Fruit fly (Drosophila melanogaster): ENCODE results near the gene TpnC73F.

The TpnC73F gene

DNA sequence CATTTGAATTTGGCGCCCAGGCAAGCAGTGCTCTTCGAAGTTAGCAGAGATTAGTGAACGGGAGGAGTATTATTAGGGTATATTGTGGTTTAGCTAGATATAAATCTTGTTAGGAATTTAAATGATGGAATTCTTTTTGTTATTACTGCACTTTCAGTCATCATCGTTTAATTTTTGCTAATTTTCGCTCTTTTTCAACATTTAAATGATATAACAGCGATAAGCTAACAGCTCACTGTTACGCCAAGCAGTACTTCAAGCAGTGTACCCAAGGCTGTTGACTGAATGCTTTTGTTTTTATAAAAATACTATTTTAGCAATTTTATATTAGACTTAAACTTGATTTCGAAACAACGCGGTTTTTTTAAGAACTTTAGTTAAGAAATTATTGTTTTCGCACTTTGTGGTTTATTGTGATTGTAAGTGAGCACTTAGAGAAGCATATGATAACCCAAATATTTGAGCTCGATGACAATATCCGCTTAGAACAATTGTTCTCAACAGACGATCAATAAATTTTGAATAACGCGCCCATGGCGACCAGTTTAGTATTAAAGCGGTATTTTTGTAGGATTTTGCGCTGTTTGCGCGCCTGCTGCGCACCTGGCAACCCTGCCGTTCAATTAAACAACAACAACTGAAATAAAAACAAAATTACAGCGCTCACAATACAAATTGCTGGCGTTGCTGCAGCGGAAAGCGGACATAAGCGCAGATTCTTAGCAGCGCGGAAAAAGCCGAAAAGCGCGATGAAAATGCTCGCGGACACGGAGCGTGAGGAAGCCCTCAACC, 5.0 kb downstream of the TpnC73F start (continued):
- no peak for TF ChIP-seq Dfd (GFP tag; optimal IDR thresholded peaks at IDR 0.05)

dm6 chr3L:17051472-17051871, 5.6 kb downstream of the TpnC73F start:
- TF ChIP-seq Dfd (GFP tag; optimal IDR thresholded peaks at IDR 0.05) = no peak
- no peak for TF ChIP-seq dsf (GFP tag; optimal IDR thresholded peaks at IDR 0.05; ENCODE audit: borderline replicate concordance)
- no peak for TF ChIP-seq HLH106 (tag; optimal IDR thresholded peaks at IDR 0.05)
- no peak for TF ChIP-seq N (GFP tag; optimal IDR thresholded peaks at IDR 0.05)
- no peak for TF ChIP-seq Hr83 (GFP tag; optimal IDR thresholded peaks at IDR 0.05; ENCODE audit: poor library complexity, severe bottlenecking)
- no peak for TF ChIP-seq ey (GFP tag; optimal IDR thresholded peaks at IDR 0.05)
- no peak for TF ChIP-seq Sp1 (GFP tag; optimal IDR thresholded peaks at IDR 0.05)
- TF ChIP-seq OdsH (GFP tag; optimal IDR thresholded peaks at IDR 0.05) = no peak
- no peak for TF ChIP-seq CG9705 (GFP tag; optimal IDR thresholded peaks at IDR 0.05)
- TF ChIP-seq h (GFP tag; optimal IDR thresholded peaks at IDR 0.05) = no peak
- no peak for TF ChIP-seq usp (GFP tag; optimal IDR thresholded peaks at IDR 0.05)
- TF ChIP-seq sage (GFP tag; optimal IDR thresholded peaks at IDR 0.05) = no peak
- no peak for TF ChIP-seq Mio (GFP tag; optimal IDR thresholded peaks at IDR 0.05)
- TF ChIP-seq pan (optimal IDR thresholded peaks at IDR 0.05) = no peak
- no peak for TF ChIP-seq lola (GFP tag; optimal IDR thresholded peaks at IDR 0.05)
- TF ChIP-seq rgr (GFP tag; optimal IDR thresholded peaks at IDR 0.05) = no peak
- no peak for TF ChIP-seq dl (GFP tag; optimal IDR thresholded peaks at IDR 0.05; ENCODE audit: insufficient read depth in 1 of 2, partially characterized antibody in 2 of 2)

DNA sequence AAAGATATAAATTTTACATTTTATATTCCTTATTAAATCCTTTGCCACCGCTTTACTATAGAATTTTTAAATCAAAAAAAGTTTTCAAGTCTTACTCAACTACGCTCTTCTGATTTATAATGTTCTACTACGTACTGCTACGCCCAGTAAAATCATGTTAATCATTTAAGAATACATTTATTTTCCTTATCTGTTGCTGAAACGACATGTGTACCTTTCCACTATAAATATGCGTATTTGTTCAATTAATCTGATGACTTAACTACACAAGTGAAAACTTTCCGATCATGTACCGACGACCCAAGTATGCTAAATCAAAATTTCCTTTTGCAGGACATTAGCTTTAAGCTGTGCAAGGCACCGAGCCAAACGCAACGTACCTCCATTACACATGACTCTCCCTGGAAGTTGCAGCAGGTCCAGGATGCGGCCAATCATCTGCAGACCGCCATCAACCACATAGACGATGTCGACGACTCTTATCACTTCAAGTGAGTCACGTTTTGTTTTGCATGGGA, 6.6 kb downstream of the TpnC73F start:
- TF ChIP-seq Vsx2 (GFP tag; optimal IDR thresholded peaks at IDR 0.05; ENCODE audit: partially characterized antibody) = no peak
- TF ChIP-seq Myc (optimal IDR thresholded peaks at IDR 0.05) = no peak
- no peak for TF ChIP-seq GATAd (GFP tag; optimal IDR thresholded peaks at IDR 0.05)
- TF ChIP-seq sage (GFP tag; optimal IDR thresholded peaks at IDR 0.05) = no peak
- TF ChIP-seq Hnf4 (GFP tag; optimal IDR thresholded peaks at IDR 0.05) = no peak
- no peak for TF ChIP-seq Dif (GFP tag; optimal IDR thresholded peaks at IDR 0.05; ENCODE audit: partially characterized antibody)
- no peak for TF ChIP-seq Abd-B (GFP tag; optimal IDR thresholded peaks at IDR 0.05)
- no peak for TF ChIP-seq ey (GFP tag; optimal IDR thresholded peaks at IDR 0.05)
- TF ChIP-seq psq (GFP tag; optimal IDR thresholded peaks at IDR 0.05) = no peak
- no peak for TF ChIP-seq Sp1 (GFP tag; optimal IDR thresholded peaks at IDR 0.05)
- TF ChIP-seq foxo (GFP tag; optimal IDR thresholded peaks at IDR 0.05) = no peak
- TF ChIP-seq N (GFP tag; optimal IDR thresholded peaks at IDR 0.05) = no peak

DNA sequence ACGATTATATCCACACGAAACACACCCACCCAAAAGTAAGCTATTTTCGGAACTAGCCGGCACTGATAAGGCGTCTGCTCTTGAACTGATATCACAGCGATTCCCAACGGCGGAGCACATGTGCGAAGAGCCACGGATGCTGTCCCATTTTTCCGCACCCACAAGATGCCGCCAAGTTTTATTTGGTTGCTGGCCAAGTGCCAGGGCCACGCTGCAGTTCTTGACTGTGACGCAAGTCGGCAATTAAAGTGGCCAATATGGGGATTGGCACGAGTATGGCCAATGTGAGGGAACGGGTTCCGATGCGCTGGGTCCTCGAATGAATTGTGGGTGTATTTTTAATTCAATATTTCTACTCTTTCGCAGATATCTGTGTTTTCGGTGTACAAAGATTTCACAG, 8.1 kb downstream of the TpnC73F start:
- TF ChIP-seq dmrt93B (GFP tag; optimal IDR thresholded peaks at IDR 0.05) (no peak), N (GFP tag; optimal IDR thresholded peaks at IDR 0.05) (no peak), Abd-B (GFP tag; optimal IDR thresholded peaks at IDR 0.05) (no peak), usp (GFP tag; optimal IDR thresholded peaks at IDR 0.05) (no peak), Hr83 (GFP tag; optimal IDR thresholded peaks at IDR 0.05; ENCODE audit: poor library complexity, severe bottlenecking) (no peak), Dif (GFP tag; optimal IDR thresholded peaks at IDR 0.05; ENCODE audit: partially characterized antibody) (no peak), lola (GFP tag; optimal IDR thresholded peaks at IDR 0.05) (no peak), woc (GFP tag; optimal IDR thresholded peaks at IDR 0.05) (no peak), tai (GFP tag; optimal IDR thresholded peaks at IDR 0.05) (no peak), fru (GFP tag; optimal IDR thresholded peaks at IDR 0.05) (no peak), Hnf4 (GFP tag; optimal IDR thresholded peaks at IDR 0.05) (no peak), h (GFP tag; optimal IDR thresholded peaks at IDR 0.05) (no peak), dsf (GFP tag; optimal IDR thresholded peaks at IDR 0.05; ENCODE audit: borderline replicate concordance) (no peak), Dfd (GFP tag; optimal IDR thresholded peaks at IDR 0.05) (no peak), br (GFP tag; optimal IDR thresholded peaks at IDR 0.05) (no peak)

dm6 chr3L:17055467-17055877, 9.6 kb downstream of the TpnC73F start, which contains the start of gene CG7724:
TSS of gene CG7724 (plus strand) at chr3L:17055613.
- TF ChIP-seq rgr (GFP tag; optimal IDR thresholded peaks at IDR 0.05) = no peak
- TF ChIP-seq CG32264 (GFP tag; optimal IDR thresholded peaks at IDR 0.05) = no peak
- no peak for TF ChIP-seq Vsx2 (GFP tag; optimal IDR thresholded peaks at IDR 0.05; ENCODE audit: partially characterized antibody)
- no peak for TF ChIP-seq HLH106 (tag; optimal IDR thresholded peaks at IDR 0.05)
- no peak for TF ChIP-seq Rel (GFP tag; optimal IDR thresholded peaks at IDR 0.05)
- TF ChIP-seq Rel (tag; optimal IDR thresholded peaks at IDR 0.05) = no peak
- no peak for TF ChIP-seq GATAd (GFP tag; optimal IDR thresholded peaks at IDR 0.05)
- no peak for TF ChIP-seq Hr78 (GFP tag; optimal IDR thresholded peaks at IDR 0.05)
- TF ChIP-seq Dfd (GFP tag; optimal IDR thresholded peaks at IDR 0.05) = no peak
- TF ChIP-seq Hnf4 (GFP tag; optimal IDR thresholded peaks at IDR 0.05) = no peak
